Worm (Caenorhabditis elegans) whole organism, mixed stage, embryonic: Measurements from ENCODE around the gene fipr-6.

Experiments used
- bed-3 ChIP-seq: fragments of 200-800 bp; sonication (Bioruptor generic); optimal IDR thresholded peaks from 3 replicates; lab custom pipeline; 2018; ENCODE audit warnings: mild to moderate bottlenecking, missing genetic modification characterization, moderate library complexity, missing compliant biosample characterization
- blmp-1 ChIP-seq: fragments of 150-350 bp; optimal IDR thresholded peaks from 2 replicates; lab custom pipeline; 2014; ENCODE audit warnings: missing biosample characterization, missing genetic modification characterization
- ceh-39 ChIP-seq: fragments of 150-350 bp; optimal IDR thresholded peaks from 2 replicates; lab custom pipeline; 2014; ENCODE audit warnings: missing biosample characterization, missing genetic modification characterization
- ceh-43 ChIP-seq: fragments of 200-800 bp; sonication (Bioruptor generic); optimal IDR thresholded peaks from 2 replicates; lab custom pipeline; 2018; ENCODE audit warnings: mild to moderate bottlenecking, missing genetic modification characterization, moderate library complexity, missing compliant biosample characterization
- ceh-83 ChIP-seq: fragments of 200-800 bp; sonication (Bioruptor generic); optimal IDR thresholded peaks from 2 replicates; lab custom pipeline; 2018; ENCODE audit warnings: mild to moderate bottlenecking, missing genetic modification characterization, missing compliant biosample characterization
- ces-1 ChIP-seq: fragments of 150-350 bp; optimal IDR thresholded peaks from 2 replicates; lab custom pipeline; 2014; ENCODE audit warnings: missing biosample characterization, missing genetic modification reagents, missing genetic modification characterization
- cnd-1 ChIP-seq: fragments of 200-800 bp; sonication (Bioruptor generic); optimal IDR thresholded peaks from 2 replicates; lab custom pipeline; 2018; ENCODE audit warnings: mild to moderate bottlenecking, missing genetic modification characterization, missing compliant biosample characterization
- drap-1 ChIP-seq: fragments of 200-800 bp; sonication (Bioruptor generic); optimal IDR thresholded peaks from 3 replicates; lab custom pipeline; 2018; ENCODE audit warnings: mild to moderate bottlenecking, missing genetic modification characterization, missing compliant biosample characterization
- elt-1 ChIP-seq: sonication (generic microtip); optimal IDR thresholded peaks from 2 replicates; lab custom pipeline; 2017; ENCODE audit warnings: missing genetic modification characterization, mild to moderate bottlenecking, missing compliant biosample characterization, antibody characterized with exemption, moderate library complexity, borderline replicate concordance; ENCODE audit not compliant: insufficient read depth
- elt-3 ChIP-seq: fragments of 150-350 bp; optimal IDR thresholded peaks from 2 replicates; lab custom pipeline; 2014; ENCODE audit warnings: missing biosample characterization, missing genetic modification characterization
- flh-1 ChIP-seq: fragments of 200-800 bp; sonication (Bioruptor generic); optimal IDR thresholded peaks from 2 replicates; lab custom pipeline; 2018; ENCODE audit warnings: mild to moderate bottlenecking, missing genetic modification characterization, moderate library complexity, missing compliant biosample characterization
- ham-2 ChIP-seq: fragments of 200-800 bp; sonication (Bioruptor generic); optimal IDR thresholded peaks from 2 replicates; lab custom pipeline; 2018; ENCODE audit warnings: mild to moderate bottlenecking, missing genetic modification characterization, missing compliant biosample characterization
- hlh-1 ChIP-seq: fragments of 150-350 bp; optimal IDR thresholded peaks from 2 replicates; lab custom pipeline; 2014; ENCODE audit warnings: missing biosample characterization, missing genetic modification reagents, missing genetic modification characterization
- lin-13 ChIP-seq: fragments of 150-350 bp; optimal IDR thresholded peaks from 2 replicates; lab custom pipeline; 2014; ENCODE audit warnings: missing biosample characterization, missing genetic modification characterization
- lin-32 ChIP-seq: fragments of 200-800 bp; sonication (Bioruptor generic); optimal IDR thresholded peaks from 2 replicates; lab custom pipeline; 2018; ENCODE audit warnings: mild to moderate bottlenecking, missing genetic modification characterization, missing compliant biosample characterization
- lsy-2 ChIP-seq: fragments of 150-350 bp; optimal IDR thresholded peaks from 2 replicates; lab custom pipeline; 2014; ENCODE audit warnings: missing biosample characterization, missing genetic modification characterization
- mab-5 ChIP-seq: fragments of 150-350 bp; optimal IDR thresholded peaks from 2 replicates; lab custom pipeline; 2014; ENCODE audit warnings: missing biosample characterization, missing genetic modification characterization
- mep-1 ChIP-seq: fragments of 150-350 bp; optimal IDR thresholded peaks from 2 replicates; lab custom pipeline; 2017; ENCODE audit warnings: missing biosample characterization, missing genetic modification reagents, missing genetic modification characterization, inconsistent platforms
- mls-2 ChIP-seq: sonication (generic microtip); optimal IDR thresholded peaks from 2 replicates; lab custom pipeline; 2016; ENCODE audit warnings: mild to moderate bottlenecking, missing genetic modification characterization, moderate library complexity, missing compliant biosample characterization
- nhr-12 ChIP-seq: fragments of 150-350 bp; optimal IDR thresholded peaks from 2 replicates; lab custom pipeline; 2014; ENCODE audit warnings: missing biosample characterization, missing genetic modification characterization
- nhr-237 ChIP-seq: fragments of 150-350 bp; optimal IDR thresholded peaks from 2 replicates; lab custom pipeline; 2014; ENCODE audit warnings: missing biosample characterization, missing genetic modification characterization
- nhr-76 ChIP-seq: sonication (generic microtip); optimal IDR thresholded peaks from 2 replicates; lab custom pipeline; 2017; ENCODE audit warnings: missing biosample characterization, missing genetic modification characterization
- pha-4 ChIP-seq: fragments of 150-350 bp; optimal IDR thresholded peaks from 2 replicates; lab custom pipeline; 2018; ENCODE audit warnings: missing biosample characterization, missing genetic modification reagents, missing genetic modification characterization
- sem-2 ChIP-seq: fragments of 200-800 bp; sonication (Bioruptor generic); optimal IDR thresholded peaks from 2 replicates; lab custom pipeline; 2018; ENCODE audit warnings: mild to moderate bottlenecking, missing genetic modification characterization, missing compliant biosample characterization
- snpc-4 ChIP-seq: fragments of 150-350 bp; optimal IDR thresholded peaks from 2 replicates; lab custom pipeline; 2014; ENCODE audit warnings: missing biosample characterization, missing genetic modification characterization
- sptf-1 ChIP-seq: sonication (generic microtip); optimal IDR thresholded peaks from 2 replicates; lab custom pipeline; 2017; ENCODE audit warnings: mild to moderate bottlenecking, missing genetic modification characterization, moderate library complexity, missing compliant biosample characterization
- tbx-8 ChIP-seq: fragments of 200-800 bp; sonication (Bioruptor generic); optimal IDR thresholded peaks from 2 replicates; lab custom pipeline; 2018; ENCODE audit warnings: mild to moderate bottlenecking, missing genetic modification characterization, moderate library complexity, missing compliant biosample characterization
- unc-120 ChIP-seq: sonication (generic microtip); optimal IDR thresholded peaks from 2 replicates; lab custom pipeline; 2017; ENCODE audit warnings: missing genetic modification characterization, missing compliant biosample characterization; ENCODE audit not compliant: poor library complexity, severe bottlenecking
- unc-39 ChIP-seq: fragments of 150-350 bp; optimal IDR thresholded peaks from 2 replicates; lab custom pipeline; 2014; ENCODE audit warnings: missing biosample characterization, missing genetic modification characterization
- unc-62 ChIP-seq: fragments of 150-350 bp; optimal IDR thresholded peaks from 2 replicates; lab custom pipeline; 2014; ENCODE audit warnings: missing biosample characterization, missing genetic modification reagents, missing genetic modification characterization
- ztf-11 ChIP-seq: fragments of 150-350 bp; optimal IDR thresholded peaks from 2 replicates; lab custom pipeline; 2014; ENCODE audit warnings: missing biosample characterization, missing genetic modification characterization

fipr-6 gene

DNA sequence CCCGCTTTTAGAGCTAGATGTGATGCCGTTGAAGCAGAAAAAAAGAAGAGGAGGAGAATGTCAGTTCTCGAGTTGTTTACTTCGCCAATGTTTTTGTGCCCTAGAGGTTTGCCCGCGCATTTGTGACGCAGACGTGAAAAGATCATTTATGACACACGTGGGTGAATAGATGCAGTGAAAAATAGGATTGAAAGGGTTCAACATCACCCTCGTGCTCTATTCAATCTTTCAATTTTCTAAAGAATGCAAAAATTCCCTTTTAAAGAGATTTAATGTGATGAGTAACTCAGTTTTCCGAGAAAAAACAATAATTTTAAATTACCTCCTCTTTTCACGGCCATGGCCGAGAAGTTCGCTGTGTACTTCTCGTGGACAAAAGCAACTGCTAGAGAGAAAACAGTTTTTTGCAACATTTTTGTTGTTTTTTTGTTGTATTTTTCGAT lies 15.4 kb downstream of the fipr-6 start:
- no peak for TF ChIP-seq ham-2 (GFP tag; lab: Kevin White, UChicago)
- peak; percentile 2 for TF ChIP-seq ces-1 (GFP tag; lab: Kevin White, UChicago)

DNA sequence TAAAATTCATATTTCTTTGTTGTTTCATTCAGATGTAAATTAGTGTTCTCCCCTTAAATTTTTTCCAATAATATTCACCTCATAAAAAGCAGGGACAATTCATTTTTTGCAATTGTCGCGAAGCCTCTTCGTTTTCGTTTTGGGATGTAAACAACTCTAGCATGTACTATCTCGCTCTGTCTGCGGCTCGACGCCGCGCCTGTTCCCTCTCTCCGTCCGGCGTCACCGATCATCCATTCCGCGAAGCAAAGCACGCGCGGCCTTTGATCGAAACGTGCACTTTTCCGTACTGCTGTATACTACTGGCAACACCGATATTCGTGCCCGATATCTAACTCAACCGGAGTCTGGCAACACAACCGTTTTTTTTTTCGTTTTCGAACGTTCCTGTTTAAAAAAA lies 15.9 kb downstream of the fipr-6 start:
- TF ChIP-seq mep-1 (tag; lab: Kevin White, UChicago) (no peak), pha-4 (peak; percentile 75)

DNA sequence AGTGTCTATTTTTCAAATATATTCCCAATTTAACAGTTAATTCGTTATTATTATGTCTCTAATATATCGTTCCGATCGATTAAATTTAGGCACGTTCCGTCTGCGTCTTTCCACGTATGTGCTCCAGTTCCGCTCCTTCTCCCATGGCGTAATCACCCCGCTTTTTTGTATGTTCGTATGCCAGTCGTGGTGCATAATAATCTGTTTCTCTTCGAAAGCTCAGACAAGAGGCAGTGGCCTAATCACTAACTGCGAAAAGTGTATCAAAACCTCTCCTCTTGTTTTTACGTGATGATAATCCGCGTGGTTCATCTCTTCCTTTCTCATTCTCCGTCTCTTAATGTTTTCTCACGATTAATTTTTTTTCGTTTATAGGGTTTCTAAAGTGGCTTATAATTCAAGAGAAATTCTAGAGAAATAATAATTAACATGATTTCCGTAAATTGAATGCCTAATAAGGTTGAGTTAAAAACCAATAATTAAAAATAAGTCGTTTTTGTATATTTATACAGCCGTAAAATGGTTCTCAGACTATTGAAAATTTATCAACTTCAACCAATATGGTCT lies 16.7 kb downstream of the fipr-6 start:
- TF ChIP-seq unc-62 (GFP tag; lab: Kevin White, UChicago) (no peak), ham-2 (GFP tag; lab: Kevin White, UChicago) (no peak), unc-120 (tag; lab: Kevin White, UChicago) (no peak), bed-3 (GFP tag; lab: Kevin White, UChicago) (no peak), nhr-12 (tag; lab: Kevin White, UChicago) (no peak)

DNA sequence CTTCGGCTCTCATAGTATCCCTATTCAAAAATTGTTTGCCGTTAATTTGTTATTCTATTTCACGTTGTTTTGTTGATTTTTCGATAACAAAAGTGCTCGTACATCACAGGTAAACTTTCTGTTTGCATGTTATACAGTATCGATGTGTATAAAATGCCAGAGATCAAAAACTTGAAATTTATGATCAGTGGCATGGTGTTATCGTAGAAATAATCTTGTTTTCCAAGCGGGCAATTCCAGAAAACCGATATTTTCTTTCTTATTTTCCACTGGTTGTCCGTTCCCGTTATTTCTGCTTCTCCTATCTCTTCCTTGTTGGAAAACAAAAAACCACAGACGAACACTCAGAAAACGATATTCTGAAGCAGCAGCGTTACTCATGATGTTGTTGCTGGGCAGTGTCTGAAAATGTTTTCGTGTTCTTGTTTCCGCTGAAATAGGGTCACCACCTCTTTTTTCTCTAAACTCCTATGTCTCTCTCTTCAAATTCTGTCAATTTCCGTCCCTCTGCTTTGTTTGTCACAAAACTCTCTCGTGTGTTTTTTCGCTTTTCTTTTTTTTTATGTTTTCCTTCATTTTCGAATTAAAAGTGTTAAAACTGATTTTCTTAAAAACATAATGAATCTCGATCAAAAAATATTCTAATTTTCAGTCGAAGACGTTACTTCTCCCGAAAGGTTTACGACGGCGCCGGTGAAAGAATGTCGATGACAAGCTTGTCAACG lies 17.4 kb downstream of the fipr-6 start, which contains the start of gene akt-1:
TSS of gene akt-1 (plus strand) at position 651 of the 725 bp plus-strand sequence.
- TF ChIP-seq bed-3 (GFP tag; lab: Kevin White, UChicago) (no peak), nhr-237 (no peak), elt-3 (tag; lab: Kevin White, UChicago) (no peak), ceh-39 (tag; lab: Kevin White, UChicago) (no peak), mab-5 (tag; lab: Kevin White, UChicago) (no peak), ham-2 (GFP tag; lab: Kevin White, UChicago) (no peak), cnd-1 (no peak), lsy-2 (tag; lab: Kevin White, UChicago) (no peak), pha-4 (no peak), hlh-1 (tag; lab: Kevin White, UChicago) (no peak), lin-13 (no peak), blmp-1 (no peak), elt-1 (no peak), ztf-11 (no peak), unc-62 (GFP tag; lab: Kevin White, UChicago) (no peak), ceh-83 (GFP tag; lab: Kevin White, UChicago) (no peak), lin-32 (GFP tag; lab: Kevin White, UChicago) (no peak), unc-39 (tag; lab: Kevin White, UChicago) (no peak)

DNA sequence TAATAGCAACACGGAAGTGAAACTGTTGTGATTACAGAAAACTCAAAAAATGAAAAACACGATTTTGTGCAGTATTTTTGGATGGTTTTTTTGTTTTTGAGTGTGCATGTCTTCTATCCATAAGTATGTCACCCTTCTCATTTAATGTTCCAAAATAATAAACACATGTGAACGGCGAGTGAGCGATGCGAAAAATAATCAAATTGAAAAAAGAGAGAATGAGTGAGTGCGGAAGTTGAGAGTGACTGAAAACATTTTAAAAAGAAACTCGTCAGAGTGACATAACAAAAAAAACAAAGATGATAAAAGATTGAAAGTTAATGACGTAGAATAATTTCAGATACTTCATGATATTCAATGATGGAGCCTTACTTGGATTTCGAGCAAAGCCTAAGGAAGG lies 18.5 kb downstream of the fipr-6 start:
- TF ChIP-seq elt-1 (no peak), lsy-2 (tag; lab: Kevin White, UChicago) (no peak), ham-2 (GFP tag; lab: Kevin White, UChicago) (no peak), pha-4 (no peak), elt-3 (tag; lab: Kevin White, UChicago) (no peak), mls-2 (tag; lab: Kevin White, UChicago) (no peak), tbx-8 (GFP tag; lab: Kevin White, UChicago) (no peak), unc-62 (GFP tag; lab: Kevin White, UChicago) (no peak), unc-39 (tag; lab: Kevin White, UChicago) (no peak), lin-13 (no peak), flh-1 (GFP tag; lab: Kevin White, UChicago) (no peak), unc-120 (tag; lab: Kevin White, UChicago) (no peak), nhr-76 (tag; lab: Kevin White, UChicago) (no peak), ceh-83 (GFP tag; lab: Kevin White, UChicago) (no peak), hlh-1 (tag; lab: Kevin White, UChicago) (no peak), ceh-39 (tag; lab: Kevin White, UChicago) (no peak), bed-3 (GFP tag; lab: Kevin White, UChicago) (no peak)
- TF ChIP-seq, all 35 proteins: peak for 0

DNA sequence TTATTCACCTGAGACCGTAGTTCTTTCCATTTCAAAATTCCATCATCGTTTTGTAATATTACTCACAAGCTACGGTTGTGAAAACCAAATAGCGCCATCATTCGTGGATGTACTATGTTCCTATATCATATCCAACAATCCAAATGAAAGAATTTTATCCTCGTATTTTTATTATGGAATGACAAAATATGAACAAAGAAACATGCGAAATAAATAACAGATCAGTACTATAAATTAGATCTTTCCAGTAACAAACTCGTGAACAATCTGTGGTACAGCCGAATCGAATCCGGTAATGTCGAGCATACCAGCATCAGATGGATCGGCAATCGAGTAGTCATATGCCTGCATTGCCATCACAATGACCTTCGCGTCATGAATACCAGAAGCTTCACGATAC lies 21.6 kb downstream of the fipr-6 start:
- no peak for TF ChIP-seq drap-1 (GFP tag; lab: Kevin White, UChicago)
- TF ChIP-seq unc-39 (tag; lab: Kevin White, UChicago) = no peak
- TF ChIP-seq ceh-43 (GFP tag; lab: Kevin White, UChicago) = no peak
- TF ChIP-seq snpc-4 = no peak
- TF ChIP-seq sptf-1 = no peak
- no peak for TF ChIP-seq elt-3 (tag; lab: Kevin White, UChicago)
- no peak for TF ChIP-seq flh-1 (GFP tag; lab: Kevin White, UChicago)
- TF ChIP-seq elt-1 = no peak
- no peak for TF ChIP-seq mab-5 (tag; lab: Kevin White, UChicago)
- no peak for TF ChIP-seq tbx-8 (GFP tag; lab: Kevin White, UChicago)
- TF ChIP-seq ces-1 (GFP tag; lab: Kevin White, UChicago) = no peak
- no peak for TF ChIP-seq nhr-76 (tag; lab: Kevin White, UChicago)
- no peak for TF ChIP-seq sem-2 (GFP tag; lab: Kevin White, UChicago)
- no peak for TF ChIP-seq bed-3 (GFP tag; lab: Kevin White, UChicago)
